Fruit fly (Drosophila melanogaster): ENCODE measurements around the gene Srlp.
A peak's percentile ranks its signal among the peaks of the same experiment; 100 is the strongest.

Gene Srlp

DNA sequence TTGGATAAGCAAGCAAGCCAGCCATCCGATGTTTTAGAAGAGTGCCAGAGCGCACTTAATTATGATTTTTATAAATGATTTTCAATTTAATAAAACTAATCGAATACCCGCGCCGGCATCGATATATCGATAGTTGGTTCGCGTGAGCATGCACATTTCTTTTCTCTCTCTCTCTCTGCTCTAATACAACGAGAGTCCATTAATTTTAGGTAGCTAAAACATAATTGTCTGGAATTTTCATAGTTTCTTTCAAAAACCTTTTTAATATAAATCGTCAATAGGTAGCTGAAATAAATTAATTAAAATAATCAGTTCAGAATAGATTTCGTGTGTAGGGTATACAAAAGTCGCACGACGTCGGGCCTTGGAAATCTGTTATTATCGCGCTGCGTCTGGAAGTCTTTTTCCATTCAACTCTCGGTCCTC, 15.0 kb downstream of the Srlp start, which contains the start of gene CG18549 (continued):
- TF ChIP-seq inv (GFP tag; IDR thresholded peaks at IDR 0.05; ENCODE audit: partially characterized antibody) (peak; percentile 68), CG12744 (GFP tag; optimal IDR thresholded peaks at IDR 0.05) (peak; percentile 99), sr (GFP tag; IDR thresholded peaks at IDR 0.05) (peak; percentile 99; the same call in 2 of the 3 replicates), CoRest (tag; optimal IDR thresholded peaks at IDR 0.05) (peak; percentile 100), org-1 (GFP tag; optimal IDR thresholded peaks at IDR 0.05) (peak; percentile 99), Trl (optimal IDR thresholded peaks at IDR 0.05) (peak; percentile 46 to 53), Trl (GFP tag; optimal IDR thresholded peaks at IDR 0.05) (peak; percentile 99), bab2 (GFP tag; optimal IDR thresholded peaks at IDR 0.05) (peak; percentile 100), pita (GFP tag; optimal IDR thresholded peaks at IDR 0.05) (no peak), Sox102F (GFP tag; optimal IDR thresholded peaks at IDR 0.05) (peak; percentile 100), cas (GFP tag; IDR thresholded peaks at IDR 0.05) (peak; percentile 99), Dip2 (GFP tag; IDR thresholded peaks at IDR 0.05) (peak; percentile 83), zfh1 (GFP tag; IDR thresholded peaks at IDR 0.05) (peak; percentile 100), Poxn (GFP tag; IDR thresholded peaks at IDR 0.05) (peak; percentile 98), fd64A (GFP tag; optimal IDR thresholded peaks at IDR 0.05) (peak; percentile 100), CG12155 (GFP tag; optimal IDR thresholded peaks at IDR 0.05) (peak; percentile 99), CG12769 (tag; optimal IDR thresholded peaks at IDR 0.05) (peak; percentile 99), gsb-n (tag; optimal IDR thresholded peaks at IDR 0.05) (peak; percentile 100), CG33557 (GFP tag; optimal IDR thresholded peaks at IDR 0.05) (peak; percentile 100), CG9932 (GFP tag; IDR thresholded peaks at IDR 0.05) (peak; percentile 99), CG16813 (GFP tag; IDR thresholded peaks at IDR 0.05; ENCODE audit: partially characterized antibody) (peak; percentile 80), twi (tag; optimal IDR thresholded peaks at IDR 0.05) (peak; percentile 99), CG34376 (GFP tag; optimal IDR thresholded peaks at IDR 0.05) (peak; percentile 100), stc (GFP tag; IDR thresholded peaks at IDR 0.05) (peak; percentile 100), Tbp (GFP tag; optimal IDR thresholded peaks at IDR 0.05) (peak; percentile 35), CG10979 (tag; optimal IDR thresholded peaks at IDR 0.05) (peak; percentile 100), CG17568 (GFP tag; optimal IDR thresholded peaks at IDR 0.05) (peak; percentile 100), bcd (GFP tag; optimal IDR thresholded peaks at IDR 0.05) (peak; percentile 100), pnt (GFP tag; optimal IDR thresholded peaks at IDR 0.05) (peak; percentile 99), CG10267 (tag; optimal IDR thresholded peaks at IDR 0.05) (peak; percentile 100), CG15479 (GFP tag; optimal IDR thresholded peaks at IDR 0.05) (peak; percentile 71), fd96Cb (tag; optimal IDR thresholded peaks at IDR 0.05) (peak; percentile 100), tx (GFP tag; optimal IDR thresholded peaks at IDR 0.05) (peak; percentile 99), wdn (GFP tag; IDR thresholded peaks at IDR 0.05) (peak; percentile 99), CG34224 (GFP tag; IDR thresholded peaks at IDR 0.05; ENCODE audit: partially characterized antibody) (peak; percentile 89), CG10959 (GFP tag; IDR thresholded peaks at IDR 0.05) (peak; percentile 100), CG14965 (GFP tag; optimal IDR thresholded peaks at IDR 0.05; ENCODE audit: borderline replicate concordance) (peak; percentile 92), CG10654 (GFP tag; optimal IDR thresholded peaks at IDR 0.05) (peak; percentile 100), z (GFP tag; IDR thresholded peaks at IDR 0.05) (peak; percentile 90), CG3726 (GFP tag; IDR thresholded peaks at IDR 0.05) (peak; percentile 100), dysf (GFP tag; IDR thresholded peaks at IDR 0.05) (peak; percentile 100), CG17802 (tag; optimal IDR thresholded peaks at IDR 0.05) (peak; percentile 95), ranshi (GFP tag; IDR thresholded peaks at IDR 0.05) (peak; percentile 100), Chrac-16 (GFP tag; optimal IDR thresholded peaks at IDR 0.05) (peak; percentile 100), crol (GFP tag; IDR thresholded peaks at IDR 0.05) (peak; percentile 89), CG10366 (GFP tag; IDR thresholded peaks at IDR 0.05) (peak; percentile 100), CG1832 (GFP tag; optimal IDR thresholded peaks at IDR 0.05) (no peak), psq (GFP tag; optimal IDR thresholded peaks at IDR 0.05) (peak; percentile 97), E2f2 (GFP tag; IDR thresholded peaks at IDR 0.05) (peak; percentile 98), sens (GFP tag) (peak; percentile 100), ham (GFP tag; IDR thresholded peaks at IDR 0.05) (peak; percentile 98), D19A (tag; optimal IDR thresholded peaks at IDR 0.05) (peak; percentile 100)
